Worm (Caenorhabditis elegans): Measurements from ENCODE around the gene bus-8B.

Gene bus-8B

DNA sequence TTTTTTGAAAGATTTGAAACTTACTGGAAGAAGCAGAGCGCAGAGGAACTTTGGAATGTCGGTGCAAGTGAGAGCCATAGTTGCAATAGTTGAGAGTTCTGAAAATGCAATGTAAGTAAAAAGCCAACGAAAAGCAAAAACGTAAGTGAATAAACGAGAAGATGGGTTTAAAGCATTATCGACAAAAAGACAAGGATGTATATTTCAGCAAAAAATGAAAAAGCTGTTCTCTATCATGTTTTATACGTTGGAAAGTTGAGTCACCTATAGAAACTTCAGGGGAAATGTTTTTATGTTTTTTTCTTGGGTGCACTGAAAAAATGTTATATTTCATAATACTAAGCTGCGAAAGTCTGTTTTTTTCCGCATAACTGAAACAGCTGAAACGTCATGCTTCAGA lies 23.9 kb downstream of the bus-8B start, which contains the start of gene T23F2.5:
Gene T23F2.5, minus strand, starts transcription at position 101 of the 400 bp plus-strand sequence.
- TF ChIP-seq nhr-80 (tag; optimal IDR thresholded peaks at IDR 0.05) (no peak), madf-6 (GFP tag; IDR thresholded peaks at IDR 0.05) (no peak), attf-3 (GFP tag; conservative IDR thresholded peaks at IDR 0.05) (no peak), ceh-100 (GFP tag; IDR thresholded peaks at IDR 0.05) (no peak), cebp-1 (GFP tag; IDR thresholded peaks at IDR 0.05) (no peak), cebp-1 (tag; optimal IDR thresholded peaks at IDR 0.05) (peak; percentile 39), B0019.2 (GFP tag; conservative IDR thresholded peaks at IDR 0.05) (no peak)

DNA sequence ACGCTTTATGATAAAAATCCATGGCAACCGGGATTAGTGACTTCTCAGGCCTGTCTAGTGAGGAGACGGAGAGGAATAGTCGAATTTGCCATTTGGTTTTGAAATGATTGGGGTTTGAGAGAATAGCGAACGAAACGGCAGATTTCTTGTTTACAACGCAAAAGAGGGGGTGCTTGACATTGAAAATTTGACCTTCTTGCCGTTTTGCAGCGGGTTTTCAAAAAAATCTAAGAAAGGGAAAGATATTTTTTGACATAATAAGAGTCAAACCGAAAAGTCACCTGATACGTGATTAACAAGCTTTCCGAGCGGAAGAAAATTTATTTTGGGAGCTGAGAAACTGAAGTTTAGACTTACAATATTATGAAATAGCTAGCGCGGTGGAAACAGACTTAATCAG lies 24.7 kb downstream of the bus-8B start:
- TF ChIP-seq cebp-1 (GFP tag; IDR thresholded peaks at IDR 0.05) (no peak), cebp-1 (tag; optimal IDR thresholded peaks at IDR 0.05) (peak; percentile 21), madf-10 (tag; optimal IDR thresholded peaks at IDR 0.05) (no peak), ztf-6 (GFP tag; IDR thresholded peaks at IDR 0.05) (no peak), attf-6 (GFP tag; IDR thresholded peaks at IDR 0.05) (no peak), egl-18 (GFP tag; IDR thresholded peaks at IDR 0.05) (no peak), ztf-28 (GFP tag; IDR thresholded peaks at IDR 0.05) (no peak), sptf-2 (GFP tag; optimal IDR thresholded peaks at IDR 0.05) (no peak), let-526 (GFP tag; IDR thresholded peaks at IDR 0.05) (no peak), dpff-1 (tag; optimal IDR thresholded peaks at IDR 0.05) (no peak)

DNA sequence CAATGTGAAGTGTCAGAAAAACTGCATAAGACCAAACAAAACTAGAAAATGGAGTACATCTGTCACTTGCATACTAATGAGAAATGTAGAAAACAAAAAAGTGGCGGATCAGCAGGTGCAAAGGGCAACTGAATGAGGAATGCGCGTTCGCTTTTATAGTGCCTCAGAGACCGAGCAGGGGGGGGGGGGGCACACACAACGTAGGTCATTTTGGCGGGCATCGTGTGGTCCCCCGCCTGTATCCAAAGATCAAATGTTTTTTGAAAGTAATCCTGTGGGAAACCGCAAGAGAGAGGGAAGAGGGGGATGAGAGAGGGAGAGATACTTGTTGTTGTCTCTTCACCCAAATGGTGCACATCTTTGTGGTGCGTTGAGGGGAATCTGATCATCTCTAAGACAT lies 25.2 kb downstream of the bus-8B start:
- TF ChIP-seq hmg-1.2 (GFP tag; IDR thresholded peaks at IDR 0.05) (peak; percentile 37; the same call in 1 of the 2 replicates), dpl-1 (GFP tag; optimal IDR thresholded peaks at IDR 0.05) (peak; percentile 37), aptf-2 (GFP tag; conservative IDR thresholded peaks at IDR 0.05) (peak; percentile 99), hlh-26 (GFP tag; conservative IDR thresholded peaks at IDR 0.05) (no peak), egrh-3 (GFP tag; IDR thresholded peaks at IDR 0.05) (peak; percentile 48; the same call in 1 of the 2 replicates), madf-3 (GFP tag; IDR thresholded peaks at IDR 0.05) (0 out of 2 replicates have a peak, but pooled peaks have one; percentile 20), B0336.3 (GFP tag; IDR thresholded peaks at IDR 0.05) (no peak), somi-1 (GFP tag; optimal IDR thresholded peaks at IDR 0.05) (no peak), madf-8 (GFP tag; conservative IDR thresholded peaks at IDR 0.05) (0 out of 2 replicates have a peak, but pooled peaks have one; percentile 21), efl-1 (GFP tag; optimal IDR thresholded peaks at IDR 0.05) (peak; percentile 56), dox-1 (GFP tag; IDR thresholded peaks at IDR 0.05) (peak; percentile 64), let-607 (tag; optimal IDR thresholded peaks at IDR 0.05) (no peak), madf-6 (GFP tag; IDR thresholded peaks at IDR 0.05) (peak; percentile 71), nhr-120 (GFP tag; IDR thresholded peaks at IDR 0.05) (0 out of 2 replicates have a peak, but pooled peaks have one; percentile 6), mel-28 (tag; optimal IDR thresholded peaks at IDR 0.05; ENCODE audit: borderline replicate concordance) (no peak), aptf-3 (GFP tag; IDR thresholded peaks at IDR 0.05) (peak; percentile 93), ceh-58 (GFP tag; IDR thresholded peaks at IDR 0.05) (no peak), K12H6.12 (tag; optimal IDR thresholded peaks at IDR 0.05) (no peak)

DNA sequence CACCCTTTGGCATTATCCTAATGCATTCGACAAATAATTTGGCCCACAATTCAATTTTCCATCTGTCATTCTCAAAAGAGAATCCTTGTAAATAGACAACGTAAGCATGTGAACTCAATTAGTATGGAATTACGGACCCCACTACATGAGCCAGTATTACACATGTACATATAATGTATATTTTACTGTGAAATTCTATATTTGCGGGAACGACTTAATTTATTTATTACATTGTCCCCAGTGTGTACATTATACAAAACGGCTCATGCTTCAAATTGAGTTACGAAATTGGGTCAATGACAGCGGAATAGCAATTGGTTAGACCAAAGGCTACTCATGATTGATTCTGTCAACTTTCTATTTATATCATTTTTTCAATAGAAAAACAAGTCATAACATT lies 26.4 kb downstream of the bus-8B start:
- no peak for TF ChIP-seq unc-62 (GFP tag; optimal IDR thresholded peaks at IDR 0.05)
- TF ChIP-seq efl-1 (GFP tag; optimal IDR thresholded peaks at IDR 0.05) = no peak
- TF ChIP-seq cebp-1 (GFP tag; IDR thresholded peaks at IDR 0.05) = no peak
- TF ChIP-seq cebp-1 (tag; optimal IDR thresholded peaks at IDR 0.05) = peak; percentile 60
- no peak for TF ChIP-seq hmg-1.2 (GFP tag; IDR thresholded peaks at IDR 0.05)
- no peak for TF ChIP-seq ceh-58 (GFP tag; IDR thresholded peaks at IDR 0.05)
- no peak for TF ChIP-seq F39B2.1 (GFP tag; IDR thresholded peaks at IDR 0.05)

Data from whole organism, young adult.